Fruit fly (Drosophila melanogaster) whole organism: ENCODE measurements around the gene Ntf-2.

ENCODE experiments used
- CG8478 ChIP-seq: fragments of >200 bp; optimal IDR thresholded peaks from 2 replicates; lab custom pipeline; 2018; ENCODE audit warnings: inconsistent platforms
- psq ChIP-seq: fragments of >200 bp; optimal IDR thresholded peaks from 2 replicates; lab custom pipeline; 2017

DNA sequence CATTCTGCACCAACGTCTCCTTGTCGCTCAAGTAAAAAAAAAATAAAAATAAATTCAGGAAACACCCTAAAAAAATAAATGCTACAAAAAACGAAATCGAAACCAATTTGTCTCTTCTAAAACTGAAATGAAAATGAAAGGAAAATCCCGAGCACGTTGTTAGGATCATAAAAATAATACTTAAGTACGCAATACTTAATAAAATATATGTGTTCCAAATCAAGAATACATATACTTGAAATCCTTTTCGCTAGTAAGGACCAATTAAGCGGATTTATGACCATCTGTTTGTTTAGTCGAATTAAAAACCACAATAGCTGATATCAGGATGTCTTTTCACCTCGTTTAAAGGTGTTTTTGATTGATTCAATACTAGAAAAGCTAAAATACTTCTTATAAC lies 9.5 kb upstream of the Ntf-2 start, which contains the start of gene r-cup:
- no peak for TF ChIP-seq psq (lab: Kevin White, UChicago)
- TF ChIP-seq CG8478: no peak
